Worm (Caenorhabditis elegans) whole organism, young adult: ENCODE data around the gene best-12.

ENCODE experiments used
- F57C9.4 ChIP-seq: sonication (generic microtip); optimal IDR thresholded peaks from 2 replicates; lab custom pipeline; 2017; ENCODE audit warnings: mild to moderate bottlenecking, missing genetic modification characterization, missing compliant biosample characterization
- hrde-1 ChIP-seq: sonication (generic microtip); optimal IDR thresholded peaks from 2 replicates; lab custom pipeline; 2016; ENCODE audit warnings: missing genetic modification characterization, mild to moderate bottlenecking, missing compliant biosample characterization, moderate library complexity, missing genotype, missing genetic modification reagents, borderline replicate concordance
- sdz-38 ChIP-seq: sonication (generic microtip); optimal IDR thresholded peaks from 2 replicates; lab custom pipeline; 2016; ENCODE audit warnings: missing genotype, missing genetic modification characterization, missing compliant biosample characterization
- unc-62 ChIP-seq: fragments of 150-350 bp; optimal IDR thresholded peaks from 2 replicates; lab custom pipeline; 2014; ENCODE audit warnings: missing biosample characterization, missing genetic modification reagents, missing genetic modification characterization

DNA sequence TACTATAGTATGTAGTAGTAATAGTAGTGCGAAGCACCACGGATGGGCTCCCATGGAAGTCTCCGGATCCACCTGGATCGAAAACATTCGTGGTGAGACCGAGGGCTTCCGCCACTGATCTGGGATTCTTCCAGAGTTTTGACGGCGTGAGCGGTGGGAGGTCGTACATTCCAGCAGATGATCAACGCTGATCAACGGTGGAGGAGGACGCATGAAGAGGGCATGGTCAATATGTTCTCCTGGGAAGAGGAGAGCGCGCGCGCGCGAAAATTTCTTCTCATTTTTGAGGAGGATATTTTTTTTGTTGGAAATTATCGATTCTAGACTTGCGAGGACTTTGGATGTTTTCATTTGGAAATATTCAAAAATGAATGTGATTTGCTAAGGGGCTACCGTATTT, 15.8 kb upstream of the best-12 start:
- TF ChIP-seq hrde-1 (tag; lab: Kevin White, UChicago) = no peak
- TF ChIP-seq sdz-38 = no peak
- TF ChIP-seq F57C9.4 = no peak
- TF ChIP-seq unc-62 (GFP tag; lab: Kevin White, UChicago) = no peak
